Worm (Caenorhabditis elegans): ENCODE measurements around the gene C08G5.7.

- TF ChIP-seq zag-1 (tag; optimal IDR thresholded peaks at IDR 0.05) (no peak), nhr-77 (tag; optimal IDR thresholded peaks at IDR 0.05) (no peak), zfp-3 (GFP tag; conservative IDR thresholded peaks at IDR 0.05) (no peak), pqm-1 (tag; optimal IDR thresholded peaks at IDR 0.05) (no peak), aly-2 (tag; optimal IDR thresholded peaks at IDR 0.05) (no peak), jun-1 (tag; optimal IDR thresholded peaks at IDR 0.05) (no peak), unc-62 (GFP tag; optimal IDR thresholded peaks at IDR 0.05 in 1 of 2) (peak in 1 of 2 experiments; percentile 93), unc-62 (tag; optimal IDR thresholded peaks at IDR 0.05) (no peak), skn-1 (tag; optimal IDR thresholded peaks at IDR 0.05) (no peak), lin-29 (GFP tag; IDR thresholded peaks at IDR 0.05) (no peak), lir-3 (tag; optimal IDR thresholded peaks at IDR 0.05) (no peak), vab-7 (GFP tag; IDR thresholded peaks at IDR 0.05) (no peak), sdz-12 (GFP tag; optimal IDR thresholded peaks at IDR 0.05) (no peak), nhr-76 (tag; optimal IDR thresholded peaks at IDR 0.05) (no peak), mes-2 (tag; optimal IDR thresholded peaks at IDR 0.05; ENCODE audit: poor library complexity, severe bottlenecking) (no peak)
Observed at ce11 chrII:796916-797315, 31.8 kb upstream of the C08G5.7 start.
